Fruit fly (Drosophila melanogaster) whole organism, embryonic: ENCODE data around the gene ssp3.

Experiments
- Bdp1 ChIP-seq: fragments of 200-800 bp; sonication (Bioruptor generic); optimal IDR thresholded peaks from 3 replicates; lab custom pipeline; 2016; ENCODE audit warnings: missing biosample characterization, missing genetic modification characterization
- Bteb2 ChIP-seq: fragments of 200-800 bp; sonication (Bioruptor generic); optimal IDR thresholded peaks from 2 replicates; lab custom pipeline; 2016; ENCODE audit warnings: missing biosample characterization, missing genetic modification characterization
- CG10267 ChIP-seq: fragments of 200-800 bp; sonication (Bioruptor generic); optimal IDR thresholded peaks from 2 replicates; lab custom pipeline; 2018; ENCODE audit warnings: missing biosample characterization, mild to moderate bottlenecking, missing genetic modification characterization, moderate library complexity
- CG10543 ChIP-seq: fragments of 200-800 bp; sonication (Bioruptor generic); optimal IDR thresholded peaks from 3 replicates; lab custom pipeline; 2017; ENCODE audit warnings: missing biosample characterization, mild to moderate bottlenecking, missing genetic modification characterization, moderate library complexity
- CG10979 ChIP-seq: fragments of 200-800 bp; sonication (Bioruptor generic); optimal IDR thresholded peaks from 2 replicates; lab custom pipeline; 2018; ENCODE audit warnings: missing biosample characterization, mild to moderate bottlenecking, missing genetic modification characterization, moderate library complexity
- CG12104 ChIP-seq: fragments of 200-800 bp; sonication (Bioruptor generic); optimal IDR thresholded peaks from 3 replicates; lab custom pipeline; 2016; ENCODE audit warnings: missing biosample characterization, missing genetic modification characterization
- CG13775 ChIP-seq: fragments of 200-800 bp; sonication (Bioruptor generic); optimal IDR thresholded peaks from 3 replicates; lab custom pipeline; 2017; ENCODE audit warnings: missing biosample characterization, mild to moderate bottlenecking, missing genetic modification characterization
- CG15269 ChIP-seq: fragments of 200-800 bp; sonication (Bioruptor generic); optimal IDR thresholded peaks from 2 replicates; lab custom pipeline; 2018; ENCODE audit warnings: missing biosample characterization, mild to moderate bottlenecking, missing genetic modification characterization, moderate library complexity
- CG15514 ChIP-seq: fragments of 200-800 bp; sonication (Bioruptor generic); optimal IDR thresholded peaks from 3 replicates; lab custom pipeline; 2017; ENCODE audit warnings: missing biosample characterization, missing genetic modification characterization, mild to moderate bottlenecking, moderate library complexity, missing genetic modification reagents
- CG17568 ChIP-seq: fragments of 200-800 bp; sonication (Bioruptor generic); optimal IDR thresholded peaks from 2 replicates; lab custom pipeline; 2018; ENCODE audit warnings: missing biosample characterization, mild to moderate bottlenecking, missing genetic modification characterization, moderate library complexity
- CG17829 ChIP-seq: fragments of 200-800 bp; optimal IDR thresholded peaks from 2 replicates; lab custom pipeline; 2019; ENCODE audit warnings: missing biosample characterization, mild to moderate bottlenecking, missing genetic modification characterization, moderate library complexity
- CG18764 ChIP-seq: fragments of 200-800 bp; sonication (Bioruptor generic); optimal IDR thresholded peaks from 3 replicates; lab custom pipeline; 2016; ENCODE audit warnings: missing biosample characterization, missing genetic modification characterization
- CG3065 ChIP-seq: fragments of 200-800 bp; sonication (Bioruptor generic); optimal IDR thresholded peaks from 2 replicates; lab custom pipeline; 2016; ENCODE audit warnings: missing biosample characterization, missing genetic modification characterization
- CG3407 ChIP-seq: fragments of 200-800 bp; sonication (Bioruptor generic); optimal IDR thresholded peaks from 2 replicates; lab custom pipeline; 2018; ENCODE audit warnings: missing biosample characterization, mild to moderate bottlenecking, missing genetic modification characterization
- CG4282 ChIP-seq: fragments of 200-800 bp; sonication (Bioruptor generic); optimal IDR thresholded peaks from 2 replicates; lab custom pipeline; 2016; ENCODE audit warnings: missing biosample characterization, missing genetic modification characterization
- CG6813 ChIP-seq: fragments of 200-800 bp; sonication (Bioruptor generic); optimal IDR thresholded peaks from 2 replicates; lab custom pipeline; 2017; ENCODE audit warnings: missing biosample characterization, missing genetic modification characterization, mild to moderate bottlenecking, moderate library complexity, missing genetic modification reagents
- CG6854 ChIP-seq: fragments of 200-800 bp; sonication (Bioruptor generic); optimal IDR thresholded peaks from 3 replicates; lab custom pipeline; 2017; ENCODE audit warnings: missing biosample characterization, mild to moderate bottlenecking, missing genetic modification characterization
- CG7357 ChIP-seq: fragments of 200-800 bp; sonication (Bioruptor generic); IDR thresholded peaks from 3 replicates; pipeline ENCODE4 v1.3.6; 2022; ENCODE audit warnings: missing biosample characterization, missing genetic modification characterization
- CG7372 ChIP-seq: fragments of 200-800 bp; sonication (Bioruptor generic); IDR thresholded peaks from 2 replicates; pipeline ENCODE4 v1.3.6; 2022; ENCODE audit warnings: missing biosample characterization, missing genetic modification characterization
- CG8388 ChIP-seq: fragments of 200-800 bp; sonication (Bioruptor generic); optimal IDR thresholded peaks from 2 replicates; lab custom pipeline; 2019; ENCODE audit warnings: missing biosample characterization, mild to moderate bottlenecking, missing genetic modification characterization, moderate library complexity
- D ChIP-seq, 2 experiments: fragments of 200-800 bp in 1 of 2; fragments of >200 bp in 1 of 2; sonication (Bioruptor generic) in 1 of 2; optimal IDR thresholded peaks; 2 replicates in 1 of 2; 3 replicates in 1 of 2; lab custom pipeline; 2017; ENCODE audit warnings: mild to moderate bottlenecking in 1 of 2, missing biosample characterization in 1 of 2, missing genetic modification characterization in 1 of 2, missing genetic modification reagents in 1 of 2
- Deaf1 ChIP-seq: fragments of 200-800 bp; optimal IDR thresholded peaks from 3 replicates; lab custom pipeline; 2019; ENCODE audit warnings: missing biosample characterization, mild to moderate bottlenecking, missing genetic modification characterization, moderate library complexity
- Dip2 ChIP-seq: fragments of 200-800 bp; sonication (Bioruptor generic); IDR thresholded peaks from 2 replicates; pipeline ENCODE4 v1.3.6; 2022; ENCODE audit warnings: missing biosample characterization, missing genetic modification characterization
- Drgx ChIP-seq: fragments of 200-800 bp; sonication (Bioruptor generic); IDR thresholded peaks from 2 replicates; pipeline ENCODE4 v1.3.6; 2022; ENCODE audit warnings: missing biosample characterization, missing genetic modification characterization
- HmgD ChIP-seq: fragments of 200-800 bp; sonication (Bioruptor generic); optimal IDR thresholded peaks from 3 replicates; lab custom pipeline; 2016; ENCODE audit warnings: missing biosample characterization, missing genetic modification characterization
- Nf-YB ChIP-seq: fragments of 200-800 bp; sonication (Bioruptor generic); optimal IDR thresholded peaks from 3 replicates; lab custom pipeline; 2019; ENCODE audit warnings: missing biosample characterization, mild to moderate bottlenecking, missing genetic modification characterization, moderate library complexity
- PHDP ChIP-seq: fragments of 200-800 bp; sonication (Bioruptor generic); optimal IDR thresholded peaks from 3 replicates; lab custom pipeline; 2018; ENCODE audit warnings: missing biosample characterization, mild to moderate bottlenecking, missing genetic modification characterization, moderate library complexity
- abd-A ChIP-seq: fragments of 200-800 bp; sonication (Bioruptor generic); optimal IDR thresholded peaks from 3 replicates; lab custom pipeline; 2019; ENCODE audit warnings: missing biosample characterization, mild to moderate bottlenecking, missing genetic modification characterization, moderate library complexity
- amos ChIP-seq: fragments of 200-800 bp; sonication (Bioruptor generic); IDR thresholded peaks from 2 replicates; pipeline ENCODE4 v1.3.6; 2022; ENCODE audit warnings: missing biosample characterization, missing genetic modification characterization; ENCODE audit not compliant: partially characterized antibody
- ap ChIP-seq: fragments of 200-800 bp; sonication (Bioruptor generic); IDR thresholded peaks from 2 replicates; pipeline ENCODE4 v1.3.6; 2022; ENCODE audit warnings: missing biosample characterization, missing genetic modification characterization
- bbx ChIP-seq: fragments of 200-800 bp; sonication (Bioruptor generic); IDR thresholded peaks from 2 replicates; pipeline ENCODE4 v1.3.6; 2022; ENCODE audit warnings: missing biosample characterization, missing genetic modification characterization; ENCODE audit not compliant: partially characterized antibody
- cg ChIP-seq: fragments of 200-800 bp; sonication (Bioruptor generic); optimal IDR thresholded peaks from 3 replicates; lab custom pipeline; 2019; ENCODE audit warnings: missing biosample characterization, mild to moderate bottlenecking, missing genetic modification characterization, moderate library complexity
- lbe ChIP-seq: fragments of 200-800 bp; sonication (Bioruptor generic); optimal IDR thresholded peaks from 2 replicates; lab custom pipeline; 2016; ENCODE audit warnings: missing biosample characterization, mild to moderate bottlenecking, missing genetic modification characterization
- lmd ChIP-seq: fragments of 200-800 bp; sonication (Bioruptor generic); IDR thresholded peaks from 2 replicates; pipeline ENCODE4 v1.3.6; 2022; ENCODE audit warnings: missing biosample characterization, missing genetic modification characterization
- luna ChIP-seq: fragments of 200-800 bp; sonication (Bioruptor generic); optimal IDR thresholded peaks from 2 replicates; lab custom pipeline; 2016; ENCODE audit warnings: missing biosample characterization, missing genetic modification characterization
- maf-S ChIP-seq: fragments of 200-800 bp; sonication (Bioruptor generic); optimal IDR thresholded peaks from 2 replicates; lab custom pipeline; 2016; ENCODE audit warnings: missing biosample characterization, missing genetic modification characterization
- nerfin-1 ChIP-seq: fragments of 200-800 bp; sonication (Bioruptor generic); optimal IDR thresholded peaks from 3 replicates; lab custom pipeline; 2019; ENCODE audit warnings: missing biosample characterization, mild to moderate bottlenecking, missing genetic modification characterization, moderate library complexity
- ranshi ChIP-seq: fragments of 200-800 bp; sonication (Bioruptor generic); IDR thresholded peaks from 2 replicates; pipeline ENCODE4 v1.3.6; 2022; ENCODE audit warnings: missing biosample characterization, missing genetic modification characterization
- repo ChIP-seq: fragments of 200-800 bp; sonication (Bioruptor generic); optimal IDR thresholded peaks from 2 replicates; lab custom pipeline; 2016; ENCODE audit warnings: missing biosample characterization, missing genetic modification characterization
- slbo ChIP-seq: fragments of 200-800 bp; sonication (Bioruptor generic); IDR thresholded peaks from 2 replicates; pipeline ENCODE4 v1.3.6; 2022; ENCODE audit warnings: missing biosample characterization, missing genetic modification characterization
- sna ChIP-seq: fragments of 200-800 bp; sonication (Bioruptor generic); IDR thresholded peaks from 2 replicates; pipeline ENCODE4 v1.3.6; 2022; ENCODE audit warnings: missing biosample characterization, missing genetic modification characterization; ENCODE audit not compliant: partially characterized antibody
- tgo ChIP-seq: fragments of 200-800 bp; sonication (Bioruptor generic); IDR thresholded peaks from 3 replicates; pipeline ENCODE4 v1.3.6; 2022; ENCODE audit warnings: missing biosample characterization, missing genetic modification characterization
- tna ChIP-seq: fragments of 200-800 bp; sonication (Bioruptor generic); IDR thresholded peaks from 2 replicates; pipeline ENCODE4 v1.3.6; 2022; ENCODE audit warnings: missing biosample characterization, missing genetic modification characterization; ENCODE audit not compliant: partially characterized antibody
- unpg ChIP-seq: fragments of 200-800 bp; sonication (Bioruptor generic); optimal IDR thresholded peaks from 3 replicates; lab custom pipeline; 2018; ENCODE audit warnings: missing biosample characterization, mild to moderate bottlenecking, missing genetic modification characterization, moderate library complexity
- vnd ChIP-seq: fragments of 200-800 bp; sonication (Bioruptor generic); IDR thresholded peaks from 3 replicates; pipeline ENCODE4 v1.3.6; 2022; ENCODE audit warnings: missing biosample characterization, missing genetic modification characterization; ENCODE audit not compliant: partially characterized antibody
- z ChIP-seq: fragments of 200-800 bp; sonication (Bioruptor generic); IDR thresholded peaks from 3 replicates; pipeline ENCODE4 v1.3.6; 2022; ENCODE audit warnings: missing biosample characterization, missing genetic modification characterization
- zfh1 ChIP-seq: fragments of 200-800 bp; sonication (Bioruptor generic); IDR thresholded peaks from 3 replicates; pipeline ENCODE4 v1.3.6; 2022; ENCODE audit warnings: missing biosample characterization, missing genetic modification characterization

The ssp3 gene

DNA sequence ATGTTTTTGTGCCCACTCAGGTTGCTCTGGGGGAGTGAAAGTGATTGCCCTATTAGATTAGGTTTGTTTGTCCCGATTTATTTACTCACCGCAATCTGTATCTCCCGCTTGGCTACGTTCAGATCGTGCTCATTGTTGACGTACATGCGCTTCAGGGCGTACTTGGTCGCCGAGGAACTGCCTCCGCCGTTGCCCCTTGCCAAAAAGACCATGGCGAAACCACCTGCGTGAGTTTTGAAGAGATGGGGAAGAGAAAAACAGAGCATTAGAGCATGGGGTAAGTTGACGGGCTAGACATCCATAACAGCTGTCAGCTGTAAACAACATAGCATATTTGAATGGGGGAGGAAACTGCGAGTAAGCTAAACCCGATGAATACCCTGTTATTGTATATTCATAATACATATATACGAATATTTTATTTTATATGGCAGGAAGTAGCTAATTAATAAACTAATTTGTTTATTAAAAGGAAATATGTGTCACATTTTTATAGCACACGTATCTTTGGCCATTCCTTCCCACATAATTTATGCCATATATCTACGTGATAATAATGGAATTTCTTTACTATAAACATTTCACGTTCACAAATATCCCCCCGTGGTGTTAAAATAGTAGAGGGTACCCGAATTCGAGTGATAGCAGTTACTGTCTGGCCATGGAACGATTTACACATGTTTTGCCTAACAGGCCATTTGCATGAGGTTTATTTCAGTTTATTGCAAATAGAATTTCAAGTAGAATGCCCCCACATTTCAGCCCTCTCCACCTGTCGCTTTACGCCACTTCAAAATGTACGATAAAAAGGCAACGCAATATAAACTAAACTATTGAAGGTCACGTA lies 21.8 kb upstream of the ssp3 start (continued):
- no peak for TF ChIP-seq amos (GFP tag; lab: Robert Waterston, UW)
- no peak for TF ChIP-seq z (GFP tag; lab: Robert Waterston, UW)
- TF ChIP-seq CG4282 (GFP tag; lab: Kevin White, UChicago): no peak
- no peak for TF ChIP-seq ranshi (GFP tag; lab: Robert Waterston, UW)
- TF ChIP-seq bbx (GFP tag; lab: Robert Waterston, UW): no peak
- no peak for TF ChIP-seq maf-S
- peak; percentile 1 for TF ChIP-seq Deaf1 (tag; lab: Kevin White, UChicago)
- TF ChIP-seq luna (GFP tag; lab: Kevin White, UChicago): no peak
- no peak for TF ChIP-seq abd-A (tag; lab: Kevin White, UChicago)
- TF ChIP-seq cg (GFP tag; lab: Kevin White, UChicago): no peak
- TF ChIP-seq CG3065 (GFP tag; lab: Kevin White, UChicago): no peak
- no peak for TF ChIP-seq repo
- no peak for TF ChIP-seq ap (GFP tag; lab: Robert Waterston, UW)
- peak; percentile 48 for TF ChIP-seq CG17568
- no peak for TF ChIP-seq sna (GFP tag; lab: Robert Waterston, UW)
- no peak for TF ChIP-seq Dip2 (GFP tag; lab: Robert Waterston, UW)
- peak; percentile 28; the same call in 1 of the 2 replicates for TF ChIP-seq CG7372 (GFP tag; lab: Robert Waterston, UW)
- TF ChIP-seq Bteb2 (GFP tag; lab: Kevin White, UChicago): no peak
- TF ChIP-seq Drgx: no peak
- peak; percentile 45 for TF ChIP-seq unpg (GFP tag; lab: Kevin White, UChicago)
- no peak for TF ChIP-seq tna (GFP tag; lab: Robert Waterston, UW)
- peak; percentile 74 for TF ChIP-seq slbo
- TF ChIP-seq CG15269: peak; percentile 54
- TF ChIP-seq CG15514 (GFP tag; lab: Kevin White, UChicago): peak; percentile 39

DNA sequence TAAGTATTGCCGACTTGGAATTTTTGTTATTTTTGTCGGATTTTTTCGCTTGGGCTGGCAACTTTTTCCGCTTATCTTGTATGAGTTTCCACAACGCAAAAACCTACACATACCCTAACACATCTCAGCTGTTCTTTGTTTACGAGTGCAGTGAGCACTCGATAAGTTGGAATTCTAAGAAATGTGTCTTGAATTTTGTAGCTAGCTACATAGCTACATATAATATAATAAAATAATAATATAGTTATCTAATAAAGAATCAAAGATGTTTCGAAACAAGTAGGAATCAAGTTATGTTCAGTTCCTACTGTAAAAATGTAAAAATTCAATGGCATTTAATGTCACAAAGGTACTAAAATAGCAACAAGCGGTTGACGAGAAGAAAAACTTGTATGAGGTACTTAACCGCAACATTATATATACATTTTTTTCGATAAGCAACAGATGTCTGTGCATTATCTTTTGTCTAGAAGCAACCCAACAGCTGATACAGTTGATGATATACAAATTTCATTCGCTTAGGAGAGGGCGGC lies 13.4 kb upstream of the ssp3 start, which contains the start of gene Bhmt:
Gene Bhmt, minus strand, starts transcription at position 170 of the 533 bp plus-strand sequence.
- no peak for TF ChIP-seq HmgD (GFP tag; lab: Kevin White, UChicago)
- no peak for TF ChIP-seq ap (GFP tag; lab: Robert Waterston, UW)
- peak; percentile 14 for TF ChIP-seq CG18764 (GFP tag; lab: Kevin White, UChicago)
- no peak for TF ChIP-seq D (optimal IDR thresholded peaks at IDR 0.05; lab: Kevin White, UChicago)
- peak; percentile 5 for TF ChIP-seq D (GFP tag; optimal IDR thresholded peaks at IDR 0.05; lab: Kevin White, UChicago)
- peak; percentile 41 for TF ChIP-seq CG10979 (tag; lab: Kevin White, UChicago)
- peak; percentile 77 for TF ChIP-seq lmd
- peak; percentile 51 for TF ChIP-seq CG13775 (GFP tag; lab: Kevin White, UChicago)
- peak; percentile 63 for TF ChIP-seq tgo (GFP tag; lab: Robert Waterston, UW)
- peak; percentile 59 for TF ChIP-seq CG6854
- peak; percentile 80 for TF ChIP-seq PHDP
- peak; percentile 66 for TF ChIP-seq CG10267
- peak; percentile 88 for TF ChIP-seq lbe
- peak; percentile 33 for TF ChIP-seq CG8388 (GFP tag; lab: Kevin White, UChicago)
- no peak for TF ChIP-seq nerfin-1 (tag; lab: Kevin White, UChicago)
- peak; percentile 60 for TF ChIP-seq CG6813 (GFP tag; lab: Kevin White, UChicago)
- TF ChIP-seq CG7357 (GFP tag; lab: Robert Waterston, UW): peak; percentile 54; the same call in 2 of the 3 replicates
- TF ChIP-seq zfh1 (GFP tag; lab: Robert Waterston, UW): peak; percentile 65; the same call in 2 of the 3 replicates
- TF ChIP-seq CG3407: peak; percentile 8
- TF ChIP-seq CG17829 (tag; lab: Kevin White, UChicago): peak; percentile 71
- TF ChIP-seq Nf-YB: peak; percentile 40
- TF ChIP-seq vnd (GFP tag; lab: Robert Waterston, UW): no peak
- TF ChIP-seq Bdp1 (GFP tag; lab: Kevin White, UChicago): no peak
- TF ChIP-seq CG12104 (GFP tag; lab: Kevin White, UChicago): peak; percentile 47
- TF ChIP-seq CG10543 (GFP tag; lab: Kevin White, UChicago): peak; percentile 76
